Worm (Caenorhabditis elegans) whole organism, early embryonic: Measurements from ENCODE around the gene Y57E12B.11.

Experiments used
- B0310.2 ChIP-seq: sonication (generic microtip); optimal IDR thresholded peaks from 2 replicates; lab custom pipeline; 2016; ENCODE audit warnings: mild to moderate bottlenecking, missing genetic modification characterization, missing compliant biosample characterization
- F13C5.2 ChIP-seq: sonication (generic microtip); optimal IDR thresholded peaks from 2 replicates; lab custom pipeline; 2017; ENCODE audit warnings: mild to moderate bottlenecking, missing genetic modification characterization, inconsistent platforms, missing compliant biosample characterization
- aly-1 ChIP-seq: sonication (generic microtip); optimal IDR thresholded peaks from 2 replicates; lab custom pipeline; 2016; ENCODE audit warnings: missing genetic modification characterization, missing compliant biosample characterization
- ama-1 ChIP-seq: fragments of 150-350 bp; optimal IDR thresholded peaks from 2 replicates; lab custom pipeline; 2014
- ceh-13 ChIP-seq: fragments of 200-800 bp; sonication (Bioruptor generic); optimal IDR thresholded peaks from 2 replicates; lab custom pipeline; 2018; ENCODE audit warnings: mild to moderate bottlenecking, missing genetic modification characterization, missing compliant biosample characterization
- ceh-36 ChIP-seq: sonication (generic microtip); optimal IDR thresholded peaks from 2 replicates; lab custom pipeline; 2016; ENCODE audit warnings: missing genetic modification characterization, inconsistent platforms, missing compliant biosample characterization
- ets-7 ChIP-seq: sonication (generic microtip); optimal IDR thresholded peaks from 2 replicates; lab custom pipeline; 2016; ENCODE audit warnings: missing genotype, missing genetic modification characterization, missing compliant biosample characterization
- flt-1 ChIP-seq: fragments of 200-800 bp; sonication (Bioruptor generic); IDR thresholded peaks from 2 replicates; pipeline ENCODE4 v1.3.6; 2022; ENCODE audit warnings: missing genetic modification characterization, missing compliant biosample characterization
- hmbx-1 ChIP-seq: sonication (generic microtip); optimal IDR thresholded peaks from 2 replicates; lab custom pipeline; 2016; ENCODE audit warnings: mild to moderate bottlenecking, missing genetic modification characterization, missing compliant biosample characterization
- hmg-4 ChIP-seq: fragments of 200-800 bp; sonication (Bioruptor generic); optimal IDR thresholded peaks from 2 replicates; lab custom pipeline; 2018; ENCODE audit warnings: mild to moderate bottlenecking, missing genetic modification characterization, missing compliant biosample characterization
- hnd-1 ChIP-seq: sonication (generic microtip); optimal IDR thresholded peaks from 2 replicates; lab custom pipeline; 2016; ENCODE audit warnings: missing genetic modification characterization, missing compliant biosample characterization
- pes-1 ChIP-seq: fragments of 200-800 bp; sonication (Bioruptor generic); IDR thresholded peaks from 2 replicates; pipeline ENCODE4 v1.3.6; 2022; ENCODE audit warnings: missing genetic modification reagents, missing genetic modification characterization, missing compliant biosample characterization
- scrt-1 ChIP-seq: fragments of 200-800 bp; sonication (Bioruptor generic); IDR thresholded peaks from 2 replicates; pipeline ENCODE4 v1.3.6; 2022; ENCODE audit warnings: missing genetic modification characterization, missing compliant biosample characterization
- sea-1 ChIP-seq: fragments of 200-800 bp; sonication (Bioruptor generic); conservative IDR thresholded peaks from 2 replicates; pipeline ENCODE4 v1.3.6; 2022; ENCODE audit warnings: missing genetic modification characterization, missing compliant biosample characterization
- tbx-11 ChIP-seq: fragments of 200-800 bp; sonication (Bioruptor generic); IDR thresholded peaks from 2 replicates; pipeline ENCODE4 v1.3.6; 2022; ENCODE audit warnings: missing genetic modification characterization, missing compliant biosample characterization
- tbx-37 ChIP-seq: fragments of 200-800 bp; sonication (Bioruptor generic); conservative IDR thresholded peaks from 2 replicates; pipeline ENCODE4 v1.3.6; 2022; ENCODE audit warnings: missing genetic modification reagents, missing genetic modification characterization, missing compliant biosample characterization
- tra-4 ChIP-seq: sonication (generic microtip); optimal IDR thresholded peaks from 2 replicates; lab custom pipeline; 2017; ENCODE audit warnings: missing genetic modification characterization, missing compliant biosample characterization

Gene Y57E12B.11

DNA sequence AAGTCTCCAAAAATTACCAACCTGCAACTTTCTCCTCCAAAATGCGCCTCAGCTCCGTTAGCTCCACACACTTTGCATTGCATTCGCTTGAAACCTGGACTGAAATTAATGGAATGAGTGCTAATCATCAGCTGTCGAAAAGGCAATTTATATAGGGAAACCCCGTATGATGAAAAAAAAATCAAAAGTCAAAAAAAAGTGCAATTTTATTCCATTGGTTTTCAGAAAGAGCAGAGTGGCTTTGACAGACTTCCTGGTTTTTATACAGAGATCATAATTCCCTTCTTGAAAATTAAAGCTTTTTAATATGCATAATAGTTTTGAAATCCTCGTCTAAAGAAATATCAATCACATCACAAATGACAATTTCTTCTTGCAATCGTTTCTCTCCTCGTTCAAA lies 38.0 kb upstream of the Y57E12B.11 start, which contains the start of gene nhr-139:
TSS of gene nhr-139 (minus strand) at position 101 of the 400 bp plus-strand sequence.
- no peak for TF ChIP-seq ceh-13
- no peak for TF ChIP-seq ceh-36 (tag; lab: Kevin White, UChicago)
- TF ChIP-seq hmbx-1 (tag; lab: Kevin White, UChicago): no peak
- TF ChIP-seq scrt-1 (GFP tag; lab: Robert Waterston, UW): no peak
- no peak for TF ChIP-seq aly-1 (tag; lab: Kevin White, UChicago)
- no peak for TF ChIP-seq pes-1 (GFP tag; lab: Robert Waterston, UW)

DNA sequence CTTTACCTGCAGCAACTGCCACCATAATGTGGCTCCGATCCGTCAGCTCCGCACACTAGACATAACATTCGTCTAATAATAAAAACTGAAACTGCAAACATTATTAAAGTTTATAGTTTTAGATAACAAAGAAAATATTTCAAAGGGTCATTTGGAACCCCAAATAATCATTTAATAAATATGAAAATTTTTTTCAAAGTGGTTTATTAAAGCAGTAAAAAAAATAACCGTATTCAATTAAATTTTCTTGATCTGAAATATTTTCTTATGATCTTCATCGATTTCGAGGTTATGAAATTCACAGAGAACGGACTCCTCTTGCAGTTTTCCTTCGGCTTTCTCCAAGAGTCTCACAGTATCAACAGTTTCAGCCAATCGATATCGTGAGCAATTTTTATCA lies 36.3 kb upstream of the Y57E12B.11 start, which contains the start of gene nhr-163:
TSS of gene nhr-163 (minus strand) at position 101 of the 400 bp plus-strand sequence.
- TF ChIP-seq ama-1 (lab: Kevin White, UChicago) (no peak), ceh-36 (tag; lab: Kevin White, UChicago) (no peak), sea-1 (GFP tag; lab: Robert Waterston, UW) (no peak), aly-1 (tag; lab: Kevin White, UChicago) (no peak), F13C5.2 (tag; lab: Kevin White, UChicago) (no peak), scrt-1 (GFP tag; lab: Robert Waterston, UW) (no peak), ets-7 (tag; lab: Kevin White, UChicago) (no peak), tbx-37 (no peak), ceh-13 (no peak), pes-1 (GFP tag; lab: Robert Waterston, UW) (no peak), tbx-11 (no peak), hmg-4 (GFP tag; lab: Kevin White, UChicago) (no peak), tra-4 (tag; lab: Kevin White, UChicago) (no peak), flt-1 (GFP tag; lab: Robert Waterston, UW) (no peak), hnd-1 (tag; lab: Kevin White, UChicago) (no peak), hmbx-1 (tag; lab: Kevin White, UChicago) (no peak), B0310.2 (tag; lab: Kevin White, UChicago) (no peak)

DNA sequence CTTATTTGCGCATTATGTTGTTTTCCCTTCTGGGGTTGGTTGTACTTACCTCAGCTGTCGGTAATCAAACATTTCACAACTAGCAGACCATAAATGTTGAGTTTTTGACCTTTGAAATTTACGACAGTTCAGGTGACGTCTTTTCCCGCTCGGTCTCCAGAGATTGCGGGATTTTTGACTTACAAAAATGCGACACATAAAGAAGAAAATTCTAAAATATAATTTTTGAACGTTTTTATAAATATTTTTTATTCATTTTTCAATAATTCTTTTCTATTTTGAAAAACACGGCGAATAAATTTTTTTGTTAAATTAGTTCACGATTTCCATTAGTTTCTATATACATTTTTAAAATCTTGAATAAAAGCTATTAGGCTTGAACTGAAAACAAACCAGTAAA lies 33.1 kb upstream of the Y57E12B.11 start, which contains the start of gene nhr-161:
TSS of gene nhr-161 (minus strand) at position 101 of the 400 bp plus-strand sequence.
- TF ChIP-seq hmbx-1 (tag; lab: Kevin White, UChicago) (no peak), tbx-37 (no peak), ceh-13 (no peak)

DNA sequence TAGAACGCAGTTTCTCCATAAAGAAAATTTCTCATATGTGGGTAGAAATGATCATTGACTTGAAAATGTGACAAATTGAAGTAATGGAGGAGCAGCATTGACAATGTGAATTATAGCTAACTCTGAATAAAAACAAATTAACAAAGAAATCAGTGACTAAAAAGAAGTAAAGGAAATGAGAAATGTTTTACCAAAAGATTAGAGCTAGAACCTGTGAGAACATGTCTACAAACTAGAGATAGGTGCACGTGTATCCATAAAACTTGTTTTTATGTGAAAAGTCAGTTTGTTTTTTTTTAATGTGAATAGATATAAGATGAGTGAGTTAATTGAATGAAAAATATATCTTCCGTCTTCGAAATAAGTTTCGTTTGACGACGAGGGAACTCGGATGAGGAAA lies 29.3 kb upstream of the Y57E12B.11 start, which contains the start of gene sre-12:
TSS of gene sre-12 (minus strand) at position 101 of the 400 bp plus-strand sequence.
- TF ChIP-seq hnd-1 (tag; lab: Kevin White, UChicago) (no peak), ets-7 (tag; lab: Kevin White, UChicago) (no peak), tbx-37 (no peak), tra-4 (tag; lab: Kevin White, UChicago) (no peak), pes-1 (GFP tag; lab: Robert Waterston, UW) (no peak), scrt-1 (GFP tag; lab: Robert Waterston, UW) (no peak)

DNA sequence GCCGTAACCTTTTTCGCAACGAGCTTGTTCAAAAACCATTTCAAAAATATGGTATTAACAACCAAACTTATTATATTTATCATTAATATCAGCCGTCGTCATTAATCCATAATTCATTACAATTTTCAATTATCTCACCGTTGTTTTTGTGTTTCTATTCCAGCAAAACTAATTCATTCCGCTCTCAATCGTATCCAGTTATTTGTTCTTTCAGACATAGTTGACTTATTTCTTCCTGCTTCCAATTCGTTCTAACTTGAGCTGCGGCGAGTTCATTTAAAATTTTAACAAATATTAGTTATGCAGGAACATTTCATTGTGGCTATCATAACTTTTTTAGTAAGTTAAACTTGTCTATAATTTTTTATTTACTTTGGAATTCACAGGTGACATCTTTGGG lies 26.4 kb upstream of the Y57E12B.11 start, which contains the start of gene srx-16:
TSS of gene srx-16 (plus strand) at position 301 of the 400 bp plus-strand sequence.
- TF ChIP-seq aly-1 (tag; lab: Kevin White, UChicago) (no peak), ets-7 (tag; lab: Kevin White, UChicago) (no peak), ama-1 (lab: Kevin White, UChicago) (no peak), pes-1 (GFP tag; lab: Robert Waterston, UW) (no peak), hnd-1 (tag; lab: Kevin White, UChicago) (no peak), hmg-4 (GFP tag; lab: Kevin White, UChicago) (no peak), F13C5.2 (tag; lab: Kevin White, UChicago) (no peak), tra-4 (tag; lab: Kevin White, UChicago) (no peak), hmbx-1 (tag; lab: Kevin White, UChicago) (no peak), sea-1 (GFP tag; lab: Robert Waterston, UW) (no peak), ceh-13 (no peak), flt-1 (GFP tag; lab: Robert Waterston, UW) (no peak), tbx-11 (no peak), scrt-1 (GFP tag; lab: Robert Waterston, UW) (no peak)

DNA sequence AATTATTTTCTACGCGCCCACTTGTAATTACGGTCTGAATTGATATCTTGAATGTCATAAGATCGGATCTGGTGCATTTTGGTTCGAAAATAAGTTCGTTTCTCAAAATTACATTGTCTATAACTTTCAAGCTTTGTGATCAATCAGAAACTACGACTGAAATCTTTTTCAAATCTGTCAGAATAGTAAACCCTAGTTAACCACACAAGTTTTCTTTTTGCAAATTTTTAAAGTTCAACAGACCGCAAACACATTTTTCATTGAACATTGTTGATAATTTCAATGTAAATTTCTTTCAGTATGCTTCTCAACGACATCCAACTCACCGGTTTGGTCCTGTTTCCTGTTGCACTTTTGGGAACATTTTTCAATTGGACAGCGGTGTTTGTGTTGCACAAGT lies 21.9 kb upstream of the Y57E12B.11 start, which contains the start of gene srx-59:
TSS of gene srx-59 (plus strand) at position 301 of the 400 bp plus-strand sequence.
- no peak for TF ChIP-seq tra-4 (tag; lab: Kevin White, UChicago)
- TF ChIP-seq pes-1 (GFP tag; lab: Robert Waterston, UW): no peak
- no peak for TF ChIP-seq sea-1 (GFP tag; lab: Robert Waterston, UW)
- no peak for TF ChIP-seq tbx-37
- TF ChIP-seq aly-1 (tag; lab: Kevin White, UChicago): no peak
- TF ChIP-seq ets-7 (tag; lab: Kevin White, UChicago): no peak
- TF ChIP-seq F13C5.2 (tag; lab: Kevin White, UChicago): no peak
- TF ChIP-seq hmbx-1 (tag; lab: Kevin White, UChicago): no peak
- TF ChIP-seq ceh-36 (tag; lab: Kevin White, UChicago): no peak
- no peak for TF ChIP-seq ceh-13
- no peak for TF ChIP-seq ama-1 (lab: Kevin White, UChicago)
- no peak for TF ChIP-seq hmg-4 (GFP tag; lab: Kevin White, UChicago)

DNA sequence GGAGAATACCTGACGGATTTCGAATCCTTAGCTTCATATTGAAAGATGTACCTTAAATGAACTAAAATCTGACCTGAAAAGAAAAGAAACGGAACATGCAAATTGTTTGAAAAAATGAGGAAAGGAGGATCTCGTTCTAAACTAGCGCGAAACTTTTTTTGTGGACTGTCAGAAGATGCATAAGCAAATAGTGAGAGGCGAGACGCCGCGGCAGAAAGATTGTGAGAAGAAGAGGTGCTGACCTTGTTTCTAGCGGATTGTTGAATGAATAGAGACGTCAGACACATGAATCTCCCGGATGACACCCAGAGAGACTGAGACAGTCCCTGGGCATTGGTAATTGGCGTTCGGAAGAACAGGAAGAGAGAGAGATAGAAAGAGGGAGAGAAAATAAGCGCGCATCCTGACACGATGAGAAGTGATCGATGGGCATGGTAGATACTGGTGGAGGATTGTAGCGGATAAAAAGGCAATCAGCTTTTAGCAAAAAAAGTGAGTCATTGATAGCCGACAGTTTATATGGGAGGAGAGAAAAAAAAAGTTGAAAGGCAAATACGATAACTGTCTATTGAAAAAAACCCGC lies 20.4 kb upstream of the Y57E12B.11 start, which contains the start of gene ptr-15:
TSS of gene ptr-15 (minus strand) at position 51 of the 583 bp plus-strand sequence.
- TF ChIP-seq ets-7 (tag; lab: Kevin White, UChicago) (no peak), B0310.2 (tag; lab: Kevin White, UChicago) (no peak), ceh-36 (tag; lab: Kevin White, UChicago) (no peak), hnd-1 (tag; lab: Kevin White, UChicago) (no peak), scrt-1 (GFP tag; lab: Robert Waterston, UW) (no peak), hmbx-1 (tag; lab: Kevin White, UChicago) (no peak), tra-4 (tag; lab: Kevin White, UChicago) (no peak), hmg-4 (GFP tag; lab: Kevin White, UChicago) (no peak), tbx-11 (no peak), pes-1 (GFP tag; lab: Robert Waterston, UW) (no peak), tbx-37 (no peak), sea-1 (GFP tag; lab: Robert Waterston, UW) (no peak), ceh-13 (no peak), aly-1 (tag; lab: Kevin White, UChicago) (no peak), F13C5.2 (tag; lab: Kevin White, UChicago) (no peak)
